Fruit fly (Drosophila melanogaster): Measurements from ENCODE around the gene Wnt4.
A peak's percentile ranks its signal among the peaks of the same experiment; 100 is the strongest.

The Wnt4 gene

DNA sequence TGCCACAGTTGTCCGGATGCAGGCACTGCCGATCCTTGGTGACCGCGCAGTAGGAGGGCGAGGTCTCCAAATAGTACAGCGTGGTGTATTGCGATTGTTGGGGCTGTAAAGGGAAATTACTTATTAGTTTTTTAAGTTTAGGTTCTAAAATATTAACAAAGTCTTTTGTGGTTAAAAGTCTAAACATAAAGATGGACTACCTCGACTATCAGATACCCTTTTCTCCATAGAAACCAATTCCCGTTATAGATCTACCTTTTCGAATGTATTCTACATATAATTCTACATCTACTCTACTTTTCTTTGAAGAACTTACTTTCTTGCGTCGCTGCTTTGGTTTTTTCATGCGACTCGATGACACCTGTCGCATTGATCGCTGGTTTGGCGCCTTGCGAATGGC, 20.8 kb downstream of the Wnt4 start (continued):
- TF ChIP-seq CG8089 (GFP tag; optimal IDR thresholded peaks at IDR 0.05) (no peak), Opbp (GFP tag; IDR thresholded peaks at IDR 0.05; ENCODE audit: partially characterized antibody) (0 out of 3 replicates have a peak, but pooled peaks have one; percentile 47), CG4360 (GFP tag; IDR thresholded peaks at IDR 0.05) (no peak), CG6791 (GFP tag; IDR thresholded peaks at IDR 0.05; ENCODE audit: partially characterized antibody) (peak; percentile 71; the same call in 2 of the 3 replicates), CG11247 (GFP tag; IDR thresholded peaks at IDR 0.05) (no peak), usp (GFP tag; optimal IDR thresholded peaks at IDR 0.05) (no peak), CG16779 (GFP tag; IDR thresholded peaks at IDR 0.05) (no peak), Meics (GFP tag; optimal IDR thresholded peaks at IDR 0.05) (no peak), vfl (GFP tag; optimal IDR thresholded peaks at IDR 0.05) (no peak), CG18599 (GFP tag; optimal IDR thresholded peaks at IDR 0.05) (no peak), psq (GFP tag; optimal IDR thresholded peaks at IDR 0.05) (no peak), chn (GFP tag; optimal IDR thresholded peaks at IDR 0.05) (no peak), Bgb (GFP tag; IDR thresholded peaks at IDR 0.05; ENCODE audit: partially characterized antibody) (peak; percentile 37; the same call in 1 of the 2 replicates), CG12299 (tag; optimal IDR thresholded peaks at IDR 0.05) (no peak), CG4707 (GFP tag; optimal IDR thresholded peaks at IDR 0.05) (no peak), corto (GFP tag; optimal IDR thresholded peaks at IDR 0.05) (no peak), CG7963 (GFP tag; IDR thresholded peaks at IDR 0.05; ENCODE audit: partially characterized antibody) (peak; percentile 53; the same call in 1 of the 3 replicates), HLH3B (GFP tag; IDR thresholded peaks at IDR 0.05) (no peak), dan (GFP tag; IDR thresholded peaks at IDR 0.05) (no peak), Xbp1 (GFP tag; optimal IDR thresholded peaks at IDR 0.05) (no peak), fd96Cb (tag; optimal IDR thresholded peaks at IDR 0.05) (no peak), amos (GFP tag; IDR thresholded peaks at IDR 0.05; ENCODE audit: partially characterized antibody) (peak; percentile 39; the same call in 1 of the 2 replicates), pros (GFP tag; optimal IDR thresholded peaks at IDR 0.05) (no peak), CG4328 (GFP tag; optimal IDR thresholded peaks at IDR 0.05) (no peak), phol (tag; optimal IDR thresholded peaks at IDR 0.05) (no peak), Sox100B (GFP tag; optimal IDR thresholded peaks at IDR 0.05) (no peak), Dek (tag; optimal IDR thresholded peaks at IDR 0.05) (no peak), HLH54F (GFP tag; optimal IDR thresholded peaks at IDR 0.05) (no peak), Hr78 (GFP tag; optimal IDR thresholded peaks at IDR 0.05) (no peak), CG6813 (GFP tag; optimal IDR thresholded peaks at IDR 0.05) (no peak), CG1792 (GFP tag; optimal IDR thresholded peaks at IDR 0.05) (no peak), CG4424 (GFP tag; optimal IDR thresholded peaks at IDR 0.05) (no peak)

DNA sequence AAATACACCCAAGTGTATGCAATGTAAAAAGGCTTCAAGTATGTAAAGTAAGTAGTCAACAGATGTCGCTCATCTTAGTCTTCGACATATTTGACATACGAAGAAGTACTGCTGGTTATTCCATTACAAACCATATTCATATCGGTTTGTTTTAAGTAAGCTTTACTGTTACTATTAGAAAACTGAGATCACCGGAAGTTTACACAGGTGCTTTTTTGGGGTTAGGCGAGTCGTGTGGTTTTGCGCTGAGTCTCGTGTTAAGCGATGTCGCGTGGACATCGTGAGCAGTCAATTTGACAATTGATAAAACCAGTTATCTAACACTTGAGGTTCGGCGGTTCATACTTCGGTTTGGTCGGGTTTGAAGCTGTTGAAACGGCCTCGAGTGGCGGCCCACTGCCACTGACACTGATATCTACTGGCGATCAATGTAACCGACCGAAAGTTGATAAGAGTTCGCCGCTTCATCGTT, 22.2 kb downstream of the Wnt4 start:
- TF ChIP-seq dm (GFP tag; optimal IDR thresholded peaks at IDR 0.05) (peak; percentile 32), chinmo (GFP tag; IDR thresholded peaks at IDR 0.05; ENCODE audit: partially characterized antibody) (peak; percentile 89; the same call in 2 of the 4 replicates), ap (GFP tag; IDR thresholded peaks at IDR 0.05) (no peak), so (GFP tag; IDR thresholded peaks at IDR 0.05) (no peak), CG16813 (GFP tag; IDR thresholded peaks at IDR 0.05; ENCODE audit: partially characterized antibody) (peak; percentile 30; the same call in 1 of the 3 replicates), Dek (tag; optimal IDR thresholded peaks at IDR 0.05) (no peak), Scr (GFP tag; IDR thresholded peaks at IDR 0.05; ENCODE audit: partially characterized antibody) (peak; percentile 24; the same call in 1 of the 2 replicates), bowl (GFP tag; IDR thresholded peaks at IDR 0.05) (no peak), CG14667 (GFP tag; IDR thresholded peaks at IDR 0.05) (no peak), CG13296 (GFP tag; optimal IDR thresholded peaks at IDR 0.05) (peak; percentile 53), gt (GFP tag; IDR thresholded peaks at IDR 0.05) (no peak), CG3407 (GFP tag; optimal IDR thresholded peaks at IDR 0.05) (no peak), CG12071 (GFP tag; optimal IDR thresholded peaks at IDR 0.05) (peak; percentile 30), HLH4C (GFP tag; IDR thresholded peaks at IDR 0.05; ENCODE audit: partially characterized antibody) (0 out of 3 replicates have a peak, but pooled peaks have one; percentile 11), Ets97D (GFP tag; optimal IDR thresholded peaks at IDR 0.05) (peak; percentile 49), Optix (GFP tag; IDR thresholded peaks at IDR 0.05) (no peak), kni (GFP tag; optimal IDR thresholded peaks at IDR 0.05) (no peak), stwl (tag; optimal IDR thresholded peaks at IDR 0.05) (peak; percentile 7), Hey (tag; optimal IDR thresholded peaks at IDR 0.05) (no peak), CG2199 (GFP tag; IDR thresholded peaks at IDR 0.05) (0 out of 3 replicates have a peak, but pooled peaks have one; percentile 16)

Data from whole organism, embryonic.